Worm (Caenorhabditis elegans) whole organism, L1 larva: Measurements from ENCODE around the gene ekl-5.

Experiments
- C04F5.9 ChIP-seq: sonication (generic microtip); optimal IDR thresholded peaks from 2 replicates; lab custom pipeline; 2016; ENCODE audit warnings: missing genetic modification characterization, missing compliant biosample characterization
- C16A3.4 ChIP-seq: fragments of 150-350 bp; optimal IDR thresholded peaks from 2 replicates; lab custom pipeline; 2014; ENCODE audit warnings: missing biosample characterization, missing genetic modification characterization
- F16B12.6 ChIP-seq: fragments of 150-350 bp; optimal IDR thresholded peaks from 2 replicates; lab custom pipeline; 2014; ENCODE audit warnings: missing biosample characterization, missing genetic modification characterization
- Y116A8C.19 ChIP-seq: sonication (generic microtip); optimal IDR thresholded peaks from 2 replicates; lab custom pipeline; 2016; ENCODE audit warnings: missing compliant biosample characterization, missing genetic modification characterization, borderline replicate concordance
- alr-1 ChIP-seq: fragments of 200-800 bp; sonication (Bioruptor generic); optimal IDR thresholded peaks from 2 replicates; lab custom pipeline; 2018; ENCODE audit warnings: borderline replicate concordance, mild to moderate bottlenecking, missing genetic modification characterization, missing compliant biosample characterization
- aly-2 ChIP-seq: fragments of 150-350 bp; optimal IDR thresholded peaks from 2 replicates; lab custom pipeline; 2014; ENCODE audit warnings: missing biosample characterization, missing genetic modification characterization
- blmp-1 ChIP-seq: fragments of 150-350 bp; optimal IDR thresholded peaks from 2 replicates; lab custom pipeline; 2014; ENCODE audit warnings: missing biosample characterization, missing genetic modification characterization
- ceh-63 ChIP-seq: fragments of 200-800 bp; sonication (Bioruptor generic); optimal IDR thresholded peaks from 2 replicates; lab custom pipeline; 2018; ENCODE audit warnings: mild to moderate bottlenecking, missing genetic modification characterization, missing compliant biosample characterization
- ceh-8 ChIP-seq: fragments of 200-800 bp; sonication (Bioruptor generic); optimal IDR thresholded peaks from 2 replicates; lab custom pipeline; 2018; ENCODE audit warnings: mild to moderate bottlenecking, missing genetic modification characterization, moderate library complexity, missing compliant biosample characterization
- ceh-82 ChIP-seq, 3 experiments: fragments of 150-350 bp in 1 of 3; sonication (generic microtip) in 2 of 3; optimal IDR thresholded peaks; 2 replicates each; lab custom pipeline; 2014 to 2017; ENCODE audit warnings: missing biosample characterization in 3 of 3, missing genetic modification characterization in 3 of 3
- ceh-90 ChIP-seq: sonication (generic microtip); optimal IDR thresholded peaks from 2 replicates; lab custom pipeline; 2016; ENCODE audit warnings: missing genetic modification characterization, missing compliant biosample characterization
- ces-1 ChIP-seq: fragments of 150-350 bp; optimal IDR thresholded peaks from 2 replicates; lab custom pipeline; 2014; ENCODE audit warnings: missing biosample characterization, missing genetic modification reagents, missing genetic modification characterization
- efl-1 ChIP-seq, 4 experiments: fragments of 150-350 bp; optimal IDR thresholded peaks in 3 of 4; peaks in 1 of 4; 1 replicate in 1 of 4; 2 replicates in 3 of 4; lab custom pipeline; 2014; ENCODE audit warnings: missing biosample characterization in 2 of 4, missing genetic modification characterization in 2 of 4, missing genetic modification reagents in 2 of 4
- efl-3 ChIP-seq: fragments of 200-800 bp; sonication (Bioruptor generic); optimal IDR thresholded peaks from 2 replicates; lab custom pipeline; 2018; ENCODE audit warnings: mild to moderate bottlenecking, missing genetic modification characterization, missing compliant biosample characterization
- egl-27 ChIP-seq, 2 experiments: fragments of 150-350 bp in 1 of 2; sonication (generic microtip); optimal IDR thresholded peaks; 3 replicates each; lab custom pipeline; 2017 to 2018; ENCODE audit warnings: missing biosample characterization in 2 of 2, missing genetic modification characterization in 2 of 2, missing genetic modification reagents in 2 of 2
- elt-2 ChIP-seq: sonication (generic microtip); optimal IDR thresholded peaks from 2 replicates; lab custom pipeline; 2016; ENCODE audit warnings: missing genetic modification characterization, mild to moderate bottlenecking, inconsistent platforms, missing compliant biosample characterization, missing genetic modification reagents
- ets-5 ChIP-seq: fragments of 200-800 bp; sonication (Bioruptor generic); IDR thresholded peaks from 2 replicates; pipeline ENCODE4 v1.3.6; 2022; ENCODE audit warnings: missing genetic modification characterization, missing compliant biosample characterization
- fkh-10 ChIP-seq: sonication (generic microtip); optimal IDR thresholded peaks from 2 replicates; lab custom pipeline; 2017; ENCODE audit warnings: missing biosample characterization, missing genetic modification reagents, missing genetic modification characterization
- fos-1 ChIP-seq: fragments of 150-350 bp; optimal IDR thresholded peaks from 2 replicates; lab custom pipeline; 2014; ENCODE audit warnings: missing biosample characterization, missing genetic modification characterization
- grh-1 ChIP-seq: fragments of 200-800 bp; sonication (Bioruptor generic); IDR thresholded peaks from 2 replicates; pipeline ENCODE4 v1.3.6; 2022; ENCODE audit warnings: missing genetic modification reagents, missing genetic modification characterization, missing compliant biosample characterization
- hpl-2 ChIP-seq: fragments of 150-350 bp; optimal IDR thresholded peaks from 2 replicates; lab custom pipeline; 2014; ENCODE audit warnings: missing biosample characterization, missing genetic modification reagents, missing genetic modification characterization
- irx-1 ChIP-seq: sonication (generic microtip); optimal IDR thresholded peaks from 2 replicates; lab custom pipeline; 2016; ENCODE audit warnings: missing genetic modification characterization, missing compliant biosample characterization
- jun-1 ChIP-seq: fragments of 150-350 bp; optimal IDR thresholded peaks from 2 replicates; lab custom pipeline; 2014; ENCODE audit warnings: missing biosample characterization, missing genetic modification reagents, missing genetic modification characterization
- lin-14 ChIP-seq: fragments of 200-800 bp; sonication (Bioruptor generic); optimal IDR thresholded peaks from 2 replicates; lab custom pipeline; 2018; ENCODE audit warnings: mild to moderate bottlenecking, missing genetic modification characterization, moderate library complexity, missing compliant biosample characterization
- lin-39 ChIP-seq: fragments of 150-350 bp; optimal IDR thresholded peaks from 2 replicates; lab custom pipeline; 2014; ENCODE audit warnings: missing biosample characterization, missing genetic modification reagents, missing genetic modification characterization
- mab-9 ChIP-seq: fragments of 200-800 bp; sonication (Bioruptor generic); IDR thresholded peaks from 2 replicates; pipeline ENCODE4 v1.3.6; 2022; ENCODE audit warnings: missing genetic modification reagents, missing genetic modification characterization, missing compliant biosample characterization
- mdl-1 ChIP-seq, 2 experiments: fragments of 150-350 bp; optimal IDR thresholded peaks; 2 replicates each; lab custom pipeline; 2014 to 2017; ENCODE audit warnings: missing biosample characterization in 2 of 2, missing genetic modification characterization in 2 of 2, inconsistent platforms in 1 of 2
- mef-2 ChIP-seq: fragments of 150-350 bp; optimal IDR thresholded peaks from 2 replicates; lab custom pipeline; 2014; ENCODE audit warnings: missing biosample characterization, missing genetic modification characterization
- nhr-11 ChIP-seq: fragments of 150-350 bp; optimal IDR thresholded peaks from 2 replicates; lab custom pipeline; 2014; ENCODE audit warnings: missing biosample characterization, missing genetic modification characterization
- nhr-20 ChIP-seq: sonication (generic microtip); optimal IDR thresholded peaks from 2 replicates; lab custom pipeline; 2016; ENCODE audit warnings: mild to moderate bottlenecking, missing genetic modification characterization, missing compliant biosample characterization
- nhr-28 ChIP-seq: fragments of 150-350 bp; optimal IDR thresholded peaks from 2 replicates; lab custom pipeline; 2014; ENCODE audit warnings: missing biosample characterization, missing genetic modification characterization
- nhr-71 ChIP-seq: sonication (generic microtip); optimal IDR thresholded peaks from 2 replicates; lab custom pipeline; 2016; ENCODE audit warnings: mild to moderate bottlenecking, missing genetic modification characterization, moderate library complexity, missing compliant biosample characterization
- nhr-84 ChIP-seq: sonication (generic microtip); optimal IDR thresholded peaks from 2 replicates; lab custom pipeline; 2017; ENCODE audit warnings: missing biosample characterization, missing genetic modification characterization
- pax-3 ChIP-seq: fragments of 200-800 bp; sonication (Bioruptor generic); optimal IDR thresholded peaks from 2 replicates; lab custom pipeline; 2018; ENCODE audit warnings: mild to moderate bottlenecking, missing genetic modification characterization, moderate library complexity, missing compliant biosample characterization
- pqm-1 ChIP-seq: sonication (generic microtip); optimal IDR thresholded peaks from 3 replicates; lab custom pipeline; 2017; ENCODE audit warnings: missing biosample characterization, missing genetic modification characterization
- rnt-1 ChIP-seq: sonication (generic microtip); optimal IDR thresholded peaks from 2 replicates; lab custom pipeline; 2016; ENCODE audit warnings: mild to moderate bottlenecking, missing genetic modification characterization, moderate library complexity, missing compliant biosample characterization
- snpc-4 ChIP-seq: fragments of 150-350 bp; optimal IDR thresholded peaks from 2 replicates; lab custom pipeline; 2014; ENCODE audit warnings: missing biosample characterization, missing genetic modification characterization
- sox-4 ChIP-seq: sonication (generic microtip); optimal IDR thresholded peaks from 2 replicates; lab custom pipeline; 2016; ENCODE audit warnings: missing genetic modification characterization, missing compliant biosample characterization
- sptf-1 ChIP-seq: fragments of 150-350 bp; optimal IDR thresholded peaks from 2 replicates; lab custom pipeline; 2014; ENCODE audit warnings: missing biosample characterization, missing genetic modification characterization
- sup-37 ChIP-seq: fragments of 200-800 bp; sonication (Bioruptor generic); optimal IDR thresholded peaks from 2 replicates; lab custom pipeline; 2018; ENCODE audit warnings: mild to moderate bottlenecking, missing genetic modification characterization, missing compliant biosample characterization
- swsn-7 ChIP-seq: sonication (generic microtip); optimal IDR thresholded peaks from 2 replicates; lab custom pipeline; 2016; ENCODE audit warnings: missing genetic modification characterization, missing compliant biosample characterization
- unc-130 ChIP-seq: fragments of 150-350 bp; optimal IDR thresholded peaks from 2 replicates; lab custom pipeline; 2017; ENCODE audit warnings: missing biosample characterization, missing genetic modification characterization, inconsistent platforms
- unc-30 ChIP-seq: sonication (generic microtip); optimal IDR thresholded peaks from 2 replicates; lab custom pipeline; 2017; ENCODE audit warnings: missing biosample characterization, missing genetic modification characterization
- unc-62 ChIP-seq: fragments of 150-350 bp; optimal IDR thresholded peaks from 2 replicates; lab custom pipeline; 2014; ENCODE audit warnings: missing biosample characterization, missing genetic modification reagents, missing genetic modification characterization
- unc-86 ChIP-seq: sonication (generic microtip); optimal IDR thresholded peaks from 2 replicates; lab custom pipeline; 2016; ENCODE audit warnings: missing genetic modification characterization, missing compliant biosample characterization
- unc-98 ChIP-seq: fragments of 200-800 bp; sonication (Bioruptor generic); IDR thresholded peaks from 2 replicates; pipeline ENCODE4 v1.3.6; 2022; ENCODE audit warnings: missing genetic modification characterization, missing compliant biosample characterization
- vab-15 ChIP-seq: sonication (generic microtip); optimal IDR thresholded peaks from 2 replicates; lab custom pipeline; 2017; ENCODE audit warnings: missing genotype, mild to moderate bottlenecking, missing genetic modification characterization, missing compliant biosample characterization
- xbp-1 ChIP-seq: sonication (generic microtip); optimal IDR thresholded peaks from 2 replicates; lab custom pipeline; 2016; ENCODE audit warnings: missing genetic modification characterization, missing compliant biosample characterization
- zag-1 ChIP-seq: fragments of 150-350 bp; optimal IDR thresholded peaks from 2 replicates; lab custom pipeline; 2014; ENCODE audit warnings: missing biosample characterization, missing genetic modification characterization
- ztf-11 ChIP-seq, 2 experiments: sonication (generic microtip); optimal IDR thresholded peaks; 2 replicates each; lab custom pipeline; 2016 to 2017; ENCODE audit warnings: missing genetic modification characterization in 2 of 2, missing biosample characterization in 1 of 2, missing compliant biosample characterization in 1 of 2
- ztf-4 ChIP-seq: fragments of 150-350 bp; optimal IDR thresholded peaks from 2 replicates; lab custom pipeline; 2014; ENCODE audit warnings: missing biosample characterization, missing genetic modification characterization

The ekl-5 gene

ce11 chrX:13939388-13939787 is 22.4 kb upstream of the ekl-5 start (continued):
- TF ChIP-seq efl-3 (GFP tag; lab: Kevin White, UChicago) (no peak), nhr-20 (tag; lab: Kevin White, UChicago) (peak; percentile 38), ces-1 (GFP tag; lab: Kevin White, UChicago) (no peak), nhr-28 (tag; lab: Kevin White, UChicago) (no peak), hpl-2 (GFP tag; lab: Kevin White, UChicago) (no peak), C04F5.9 (tag; lab: Kevin White, UChicago) (no peak), F16B12.6 (tag; lab: Kevin White, UChicago) (no peak), ceh-90 (tag; lab: Kevin White, UChicago) (no peak), mdl-1 (tag; optimal IDR thresholded peaks at IDR 0.05; lab: Kevin White, UChicago) (no peak), swsn-7 (tag; lab: Kevin White, UChicago) (no peak)

DNA sequence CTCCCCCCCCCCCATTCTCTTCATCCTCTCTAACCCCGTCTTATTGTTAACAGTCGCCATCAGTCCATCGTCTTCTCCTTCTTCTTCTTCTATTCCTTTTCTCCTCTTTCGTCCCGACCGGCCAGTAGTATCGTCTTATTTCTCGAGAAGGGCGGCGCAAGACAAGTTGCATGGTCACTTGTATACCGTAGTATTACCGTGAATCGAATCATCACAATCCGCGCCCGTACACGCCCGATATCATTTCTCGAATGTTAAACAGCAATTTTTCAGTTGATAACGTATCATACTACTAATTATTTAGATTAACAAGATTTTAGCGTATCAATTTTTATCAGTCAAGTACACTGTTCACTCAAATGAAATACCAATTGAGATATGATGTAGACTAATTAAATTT is 20.9 kb upstream of the ekl-5 start:
- TF ChIP-seq swsn-7 (tag; lab: Kevin White, UChicago) (no peak), xbp-1 (tag; lab: Kevin White, UChicago) (no peak), C16A3.4 (tag; lab: Kevin White, UChicago) (no peak), nhr-84 (tag; lab: Kevin White, UChicago) (no peak), mdl-1 (tag; optimal IDR thresholded peaks at IDR 0.05; lab: Kevin White, UChicago) (no peak), sptf-1 (tag; lab: Kevin White, UChicago) (no peak), nhr-71 (tag; lab: Kevin White, UChicago) (peak; percentile 21), ceh-8 (GFP tag; lab: Kevin White, UChicago) (no peak), unc-86 (tag; lab: Kevin White, UChicago) (no peak), pax-3 (tag; lab: Kevin White, UChicago) (no peak), sox-4 (no peak), blmp-1 (tag; lab: Kevin White, UChicago) (peak; percentile 64), rnt-1 (tag; lab: Kevin White, UChicago) (no peak), ets-5 (GFP tag; lab: Robert Waterston, UW) (no peak), elt-2 (no peak), unc-30 (tag; lab: Kevin White, UChicago) (no peak), mab-9 (no peak), vab-15 (tag; lab: Kevin White, UChicago) (no peak), egl-27 (tag; optimal IDR thresholded peaks at IDR 0.05; lab: Kevin White, UChicago) (no peak), ceh-90 (tag; lab: Kevin White, UChicago) (no peak), snpc-4 (no peak), lin-39 (tag; lab: Kevin White, UChicago) (no peak), ztf-11 (tag; optimal IDR thresholded peaks at IDR 0.05; lab: Kevin White, UChicago) (no peak), zag-1 (tag; lab: Kevin White, UChicago) (no peak), ztf-4 (tag; lab: Kevin White, UChicago) (no peak), C04F5.9 (tag; lab: Kevin White, UChicago) (no peak), sup-37 (GFP tag; lab: Kevin White, UChicago) (no peak), unc-62 (no peak), Y116A8C.19 (tag; lab: Kevin White, UChicago) (no peak), pqm-1 (tag; lab: Kevin White, UChicago) (no peak), lin-14 (no peak), jun-1 (no peak), efl-1 (optimal IDR thresholded peaks at IDR 0.05; lab: Kevin White, UChicago) (no peak), efl-1 (GFP tag; optimal IDR thresholded peaks at IDR 0.05 in 1 of 2; lab: Kevin White, UChicago) (no peak), fos-1 (tag; lab: Kevin White, UChicago) (no peak), irx-1 (no peak), grh-1 (GFP tag; lab: Robert Waterston, UW) (no peak), efl-3 (GFP tag; lab: Kevin White, UChicago) (no peak), mef-2 (tag; lab: Kevin White, UChicago) (no peak), nhr-11 (no peak), ceh-63 (no peak), alr-1 (tag; lab: Kevin White, UChicago) (no peak), fkh-10 (no peak), nhr-20 (tag; lab: Kevin White, UChicago) (peak; percentile 28), unc-98 (GFP tag; lab: Robert Waterston, UW) (no peak), aly-2 (tag; lab: Kevin White, UChicago) (no peak), unc-130 (peak; percentile 38), ceh-82 (tag; optimal IDR thresholded peaks at IDR 0.05; lab: Kevin White, UChicago) (no peak)
